Worm (Caenorhabditis elegans) whole organism, late embryonic: ENCODE measurements around the gene F14F3.4.

ENCODE experiments used
- C08G9.2 ChIP-seq: sonication (generic microtip); optimal IDR thresholded peaks from 2 replicates; lab custom pipeline; 2016; ENCODE audit warnings: mild to moderate bottlenecking, missing genetic modification characterization, moderate library complexity, missing compliant biosample characterization
- F13H6.1 ChIP-seq: sonication (generic microtip); optimal IDR thresholded peaks from 2 replicates; lab custom pipeline; 2016; ENCODE audit warnings: missing genetic modification characterization, missing compliant biosample characterization
- K02D7.2 ChIP-seq: sonication (generic microtip); optimal IDR thresholded peaks from 2 replicates; lab custom pipeline; 2017; ENCODE audit warnings: mild to moderate bottlenecking, missing genetic modification characterization, missing compliant biosample characterization
- K09A11.1 ChIP-seq: sonication (generic microtip); optimal IDR thresholded peaks from 2 replicates; lab custom pipeline; 2017; ENCODE audit warnings: antibody characterized with exemption, mild to moderate bottlenecking, missing genetic modification characterization, missing compliant biosample characterization; ENCODE audit not compliant: insufficient read depth
- T23F11.4 ChIP-seq: fragments of 200-800 bp; sonication (Bioruptor generic); optimal IDR thresholded peaks from 2 replicates; lab custom pipeline; 2018; ENCODE audit warnings: mild to moderate bottlenecking, missing genetic modification characterization, missing compliant biosample characterization
- Y22D7AL.16 ChIP-seq: sonication (generic microtip); optimal IDR thresholded peaks from 2 replicates; lab custom pipeline; 2016; ENCODE audit warnings: missing genetic modification characterization, missing compliant biosample characterization
- ceh-14 ChIP-seq: sonication (generic microtip); optimal IDR thresholded peaks from 2 replicates; lab custom pipeline; 2016; ENCODE audit warnings: missing genotype, missing genetic modification characterization, missing compliant biosample characterization
- ceh-18 ChIP-seq: sonication (generic microtip); optimal IDR thresholded peaks from 2 replicates; lab custom pipeline; 2016; ENCODE audit warnings: missing genetic modification characterization, missing compliant biosample characterization
- ceh-2 ChIP-seq: sonication (generic microtip); optimal IDR thresholded peaks from 2 replicates; lab custom pipeline; 2016; ENCODE audit warnings: missing genotype, missing genetic modification characterization, missing compliant biosample characterization
- ceh-22 ChIP-seq: sonication (generic microtip); optimal IDR thresholded peaks from 2 replicates; lab custom pipeline; 2017; ENCODE audit warnings: missing biosample characterization, missing genetic modification characterization
- ceh-24 ChIP-seq: sonication (generic microtip); optimal IDR thresholded peaks from 2 replicates; lab custom pipeline; 2016; ENCODE audit warnings: mild to moderate bottlenecking, missing genetic modification characterization, missing compliant biosample characterization
- ceh-30 ChIP-seq: fragments of 150-350 bp; optimal IDR thresholded peaks from 2 replicates; lab custom pipeline; 2014; ENCODE audit warnings: missing biosample characterization, missing genetic modification characterization
- ceh-6 ChIP-seq: fragments of 200-800 bp; sonication (Bioruptor generic); optimal IDR thresholded peaks from 2 replicates; lab custom pipeline; 2018; ENCODE audit warnings: mild to moderate bottlenecking, missing genetic modification characterization, missing compliant biosample characterization
- dmd-4 ChIP-seq: sonication (generic microtip); optimal IDR thresholded peaks from 2 replicates; lab custom pipeline; 2016; ENCODE audit warnings: borderline replicate concordance, missing genetic modification characterization, missing compliant biosample characterization
- dve-1 ChIP-seq: sonication (generic microtip); optimal IDR thresholded peaks from 2 replicates; lab custom pipeline; 2017; ENCODE audit warnings: antibody characterized with exemption, mild to moderate bottlenecking, missing genetic modification characterization, missing compliant biosample characterization
- elt-2 ChIP-seq: sonication (generic microtip); optimal IDR thresholded peaks from 2 replicates; lab custom pipeline; 2016; ENCODE audit warnings: missing genetic modification reagents, missing genetic modification characterization, missing compliant biosample characterization
- elt-4 ChIP-seq: sonication (generic microtip); optimal IDR thresholded peaks from 2 replicates; lab custom pipeline; 2016; ENCODE audit warnings: missing genetic modification characterization, missing compliant biosample characterization
- ets-4 ChIP-seq: sonication (generic microtip); optimal IDR thresholded peaks from 2 replicates; lab custom pipeline; 2016; ENCODE audit warnings: missing genetic modification characterization, missing compliant biosample characterization
- eyg-1 ChIP-seq: sonication (generic microtip); optimal IDR thresholded peaks from 2 replicates; lab custom pipeline; 2016; ENCODE audit warnings: missing genotype, missing genetic modification characterization, missing compliant biosample characterization
- fkh-6 ChIP-seq: sonication (generic microtip); optimal IDR thresholded peaks from 2 replicates; lab custom pipeline; 2016; ENCODE audit warnings: missing genetic modification characterization, missing compliant biosample characterization
- gmeb-2 ChIP-seq: sonication (generic microtip); optimal IDR thresholded peaks from 2 replicates; lab custom pipeline; 2016; ENCODE audit warnings: missing genetic modification characterization, inconsistent platforms, missing compliant biosample characterization
- hlh-15 ChIP-seq: sonication (generic microtip); optimal IDR thresholded peaks from 2 replicates; lab custom pipeline; 2016; ENCODE audit warnings: missing genetic modification characterization, missing compliant biosample characterization
- hlh-30 ChIP-seq: sonication (generic microtip); optimal IDR thresholded peaks from 2 replicates; lab custom pipeline; 2017; ENCODE audit warnings: antibody characterized with exemption, missing genetic modification characterization, missing compliant biosample characterization; ENCODE audit not compliant: insufficient read depth
- hlh-8 ChIP-seq: sonication (generic microtip); optimal IDR thresholded peaks from 2 replicates; lab custom pipeline; 2016; ENCODE audit warnings: missing genotype, missing genetic modification characterization, missing compliant biosample characterization
- lim-6 ChIP-seq: sonication (generic microtip); optimal IDR thresholded peaks from 2 replicates; lab custom pipeline; 2016; ENCODE audit warnings: missing genetic modification characterization, missing compliant biosample characterization
- mec-3 ChIP-seq: sonication (generic microtip); optimal IDR thresholded peaks from 2 replicates; lab custom pipeline; 2016; ENCODE audit warnings: borderline replicate concordance, missing genetic modification characterization, missing compliant biosample characterization
- nfya-1 ChIP-seq: sonication (generic microtip); optimal IDR thresholded peaks from 2 replicates; lab custom pipeline; 2017; ENCODE audit warnings: missing genetic modification characterization, mild to moderate bottlenecking, missing compliant biosample characterization, antibody characterized with exemption, moderate library complexity
- nhr-11 ChIP-seq: fragments of 150-350 bp; optimal IDR thresholded peaks from 2 replicates; lab custom pipeline; 2014; ENCODE audit warnings: missing biosample characterization, missing genetic modification characterization
- nhr-232 ChIP-seq: sonication (generic microtip); optimal IDR thresholded peaks from 2 replicates; lab custom pipeline; 2016; ENCODE audit warnings: missing genetic modification characterization, missing compliant biosample characterization
- npax-4 ChIP-seq: sonication (generic microtip); optimal IDR thresholded peaks from 2 replicates; lab custom pipeline; 2016; ENCODE audit warnings: missing genetic modification characterization, missing compliant biosample characterization
- pat-9 ChIP-seq: fragments of 200-800 bp; sonication (Bioruptor generic); optimal IDR thresholded peaks from 2 replicates; lab custom pipeline; 2018; ENCODE audit warnings: mild to moderate bottlenecking, missing genetic modification characterization, moderate library complexity, missing compliant biosample characterization
- pha-2 ChIP-seq: sonication (generic microtip); optimal IDR thresholded peaks from 2 replicates; lab custom pipeline; 2017; ENCODE audit warnings: mild to moderate bottlenecking, missing genetic modification characterization, missing compliant biosample characterization
- pha-4 ChIP-seq: fragments of 150-350 bp; optimal IDR thresholded peaks from 2 replicates; lab custom pipeline; 2018; ENCODE audit warnings: missing biosample characterization, missing genetic modification reagents, missing genetic modification characterization
- pqm-1 ChIP-seq: sonication (generic microtip); optimal IDR thresholded peaks from 2 replicates; lab custom pipeline; 2016; ENCODE audit warnings: missing genetic modification characterization, missing compliant biosample characterization
- rnt-1 ChIP-seq: sonication (generic microtip); optimal IDR thresholded peaks from 2 replicates; lab custom pipeline; 2016; ENCODE audit warnings: missing genetic modification characterization, missing compliant biosample characterization
- sox-4 ChIP-seq: sonication (generic microtip); optimal IDR thresholded peaks from 2 replicates; lab custom pipeline; 2017; ENCODE audit warnings: mild to moderate bottlenecking, missing genetic modification characterization, inconsistent platforms, missing compliant biosample characterization
- tbx-2 ChIP-seq: sonication (generic microtip); optimal IDR thresholded peaks from 2 replicates; lab custom pipeline; 2016; ENCODE audit warnings: missing genetic modification characterization, missing compliant biosample characterization
- ttx-3 ChIP-seq: sonication (generic microtip); optimal IDR thresholded peaks from 2 replicates; lab custom pipeline; 2016; ENCODE audit warnings: missing genetic modification reagents, missing genetic modification characterization, missing compliant biosample characterization
- unc-55 ChIP-seq: sonication (generic microtip); optimal IDR thresholded peaks from 2 replicates; lab custom pipeline; 2017; ENCODE audit warnings: missing biosample characterization, missing genetic modification reagents, missing genetic modification characterization
- unc-86 ChIP-seq: sonication (generic microtip); optimal IDR thresholded peaks from 2 replicates; lab custom pipeline; 2016; ENCODE audit warnings: missing genetic modification characterization, missing compliant biosample characterization
- ztf-16 ChIP-seq: sonication (generic microtip); optimal IDR thresholded peaks from 2 replicates; lab custom pipeline; 2017; ENCODE audit warnings: missing genetic modification characterization, missing compliant biosample characterization

The F14F3.4 gene

ce11 chrX:10545716-10546115 is 24.5 kb upstream of the F14F3.4 start, which contains the start of gene F59F5.5:
F59F5.5 (plus strand) TSS chrX:10546016.
- TF ChIP-seq nfya-1 (no peak), pha-4 (tag; lab: Kevin White, UChicago) (no peak), pqm-1 (no peak), fkh-6 (tag; lab: Kevin White, UChicago) (no peak), npax-4 (tag; lab: Kevin White, UChicago) (no peak), ceh-18 (no peak), pha-2 (no peak), ceh-2 (tag; lab: Kevin White, UChicago) (no peak)

- TF ChIP-seq F13H6.1 (tag; lab: Kevin White, UChicago) (no peak), rnt-1 (tag; lab: Kevin White, UChicago) (no peak), nhr-232 (no peak), K09A11.1 (tag; lab: Kevin White, UChicago) (no peak), eyg-1 (no peak), hlh-30 (tag; lab: Kevin White, UChicago) (no peak), ztf-16 (tag; lab: Kevin White, UChicago) (no peak), elt-2 (tag; lab: Kevin White, UChicago) (no peak), dmd-4 (tag; lab: Kevin White, UChicago) (no peak), unc-86 (tag; lab: Kevin White, UChicago) (no peak), pha-4 (tag; lab: Kevin White, UChicago) (no peak), C08G9.2 (tag; lab: Kevin White, UChicago) (no peak), sox-4 (tag; lab: Kevin White, UChicago) (no peak), mec-3 (tag; lab: Kevin White, UChicago) (no peak), unc-55 (no peak), hlh-15 (tag; lab: Kevin White, UChicago) (no peak), ceh-22 (no peak), nfya-1 (no peak)
These were observed 21.3 kb upstream of the F14F3.4 start, which contains the start of the genes F59F5.3 and F59F5.4 for ce11 chrX:10542313-10543048. F59F5.3 (minus strand) TSS chrX:10542413. F59F5.4 (plus strand) TSS chrX:10542998.

ce11 chrX:10541789-10542188 is 20.6 kb upstream of the F14F3.4 start:
- no peak for TF ChIP-seq ztf-16 (tag; lab: Kevin White, UChicago)

- TF ChIP-seq K02D7.2 (tag; lab: Kevin White, UChicago) (no peak), tbx-2 (tag; lab: Kevin White, UChicago) (no peak), lim-6 (tag; lab: Kevin White, UChicago) (no peak), gmeb-2 (tag; lab: Kevin White, UChicago) (no peak), ceh-6 (no peak), Y22D7AL.16 (no peak), nhr-11 (tag; lab: Kevin White, UChicago) (no peak), nfya-1 (no peak), pat-9 (tag; lab: Kevin White, UChicago) (no peak), ceh-24 (tag; lab: Kevin White, UChicago) (no peak)
These were observed 13.5 kb upstream of the F14F3.4 start for ce11 chrX:10534625-10535244.

DNA sequence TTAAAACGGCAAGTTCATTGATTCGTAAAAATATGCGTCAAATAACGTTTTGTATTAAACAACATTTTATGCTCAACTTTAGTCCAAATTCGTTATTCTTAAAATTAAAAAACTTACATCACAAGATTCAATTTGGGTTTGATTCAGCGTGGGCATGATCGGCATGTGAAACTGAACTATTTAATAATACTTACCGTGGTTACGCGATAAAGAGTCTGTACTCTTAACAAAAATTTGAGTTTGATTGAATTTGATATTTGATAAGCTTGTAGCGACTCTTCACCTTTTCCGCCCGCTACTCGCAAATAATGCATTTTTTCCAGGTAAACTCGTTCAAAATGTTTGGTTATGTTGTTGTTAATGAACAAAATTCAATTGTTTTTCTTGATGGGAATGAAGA is 12.2 kb upstream of the F14F3.4 start, which contains the start of gene glo-3:
Gene glo-3, plus strand, starts transcription at position 253 of the 400 bp plus-strand sequence.
- TF ChIP-seq mec-3 (tag; lab: Kevin White, UChicago) (no peak), ceh-30 (tag; lab: Kevin White, UChicago) (no peak), elt-4 (tag; lab: Kevin White, UChicago) (no peak), dve-1 (no peak), hlh-15 (tag; lab: Kevin White, UChicago) (no peak), ttx-3 (tag; lab: Kevin White, UChicago) (no peak), ceh-14 (tag; lab: Kevin White, UChicago) (no peak), T23F11.4 (GFP tag; lab: Kevin White, UChicago) (no peak), hlh-8 (tag; lab: Kevin White, UChicago) (no peak), K02D7.2 (tag; lab: Kevin White, UChicago) (no peak), ets-4 (tag; lab: Kevin White, UChicago) (no peak), ceh-2 (tag; lab: Kevin White, UChicago) (no peak)
